Fruit fly (Drosophila melanogaster): ENCODE data around the gene cad.

cad gene

DNA sequence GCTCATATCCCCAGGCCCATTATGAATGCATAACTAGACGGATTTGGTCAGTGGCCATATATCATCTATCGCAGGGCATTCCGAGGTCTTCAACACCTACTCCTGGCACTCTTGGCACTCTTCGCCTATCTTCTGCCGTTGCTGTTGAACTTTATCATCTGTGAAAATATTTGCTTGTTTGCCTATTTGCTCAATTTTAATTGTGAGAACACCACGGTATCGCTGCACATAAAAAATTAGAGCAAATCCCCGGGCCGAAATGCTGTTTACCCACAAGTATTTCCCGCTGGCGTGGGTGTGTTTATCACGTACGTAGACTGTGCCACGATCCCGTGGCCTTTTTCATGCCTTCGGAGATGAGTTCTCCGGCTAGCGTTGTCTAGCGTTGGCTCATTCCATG lies 10.2 kb downstream of the cad start (continued):
- peak; percentile 59 for TF ChIP-seq CG18262 (tag; optimal IDR thresholded peaks at IDR 0.05)
- TF ChIP-seq CG10209 (GFP tag; optimal IDR thresholded peaks at IDR 0.05) = peak; percentile 81
- peak in 1 of 2 experiments; percentile 2 for TF ChIP-seq Eip74EF (GFP tag; optimal IDR thresholded peaks at IDR 0.05)
- TF ChIP-seq Max (GFP tag; optimal IDR thresholded peaks at IDR 0.05) = peak; percentile 34
- TF ChIP-seq bigmax (GFP tag; optimal IDR thresholded peaks at IDR 0.05) = peak; percentile 56
- TF ChIP-seq CG5953 (GFP tag; IDR thresholded peaks at IDR 0.05) = peak; percentile 52; the same call in 1 of the 2 replicates
- TF ChIP-seq Atf6 (GFP tag; IDR thresholded peaks at IDR 0.05) = peak; percentile 53
- peak; percentile 85 for TF ChIP-seq Kr (GFP tag; optimal IDR thresholded peaks at IDR 0.05)
- no peak for TF ChIP-seq ssp (GFP tag; IDR thresholded peaks at IDR 0.05)
- TF ChIP-seq Med (GFP tag) = peak; percentile 95
- TF ChIP-seq lilli (GFP tag; optimal IDR thresholded peaks at IDR 0.05) = peak; percentile 26
- 0 out of 2 replicates have a peak, but pooled peaks have one; percentile 19 for TF ChIP-seq ap (GFP tag; IDR thresholded peaks at IDR 0.05)
- TF ChIP-seq sr (GFP tag; IDR thresholded peaks at IDR 0.05) = 0 out of 3 replicates have a peak, but pooled peaks have one; percentile 28
- TF ChIP-seq nau (GFP tag; optimal IDR thresholded peaks at IDR 0.05) = peak; percentile 69
- TF ChIP-seq slp2 (GFP tag; optimal IDR thresholded peaks at IDR 0.05) = peak; percentile 15
- TF ChIP-seq sisA (GFP tag; IDR thresholded peaks at IDR 0.05) = no peak
- peak; percentile 12 for TF ChIP-seq repo (GFP tag; optimal IDR thresholded peaks at IDR 0.05)
- TF ChIP-seq E2f2 (GFP tag; IDR thresholded peaks at IDR 0.05) = no peak
- peak; percentile 69; the same call in 2 of the 3 replicates for TF ChIP-seq ken (GFP tag; IDR thresholded peaks at IDR 0.05)
- no peak for TF ChIP-seq hbn (GFP tag; IDR thresholded peaks at IDR 0.05; ENCODE audit: partially characterized antibody)
- TF ChIP-seq ase (GFP tag; IDR thresholded peaks at IDR 0.05) = 0 out of 3 replicates have a peak, but pooled peaks have one; percentile 12
- TF ChIP-seq dimm (GFP tag; IDR thresholded peaks at IDR 0.05) = no peak
- TF ChIP-seq stc (GFP tag; IDR thresholded peaks at IDR 0.05) = peak; percentile 10; the same call in 1 of the 2 replicates
- no peak for TF ChIP-seq D (optimal IDR thresholded peaks at IDR 0.05)
- peak; percentile 61 for TF ChIP-seq D (GFP tag; optimal IDR thresholded peaks at IDR 0.05)
- TF ChIP-seq CG8924 (tag; optimal IDR thresholded peaks at IDR 0.05) = peak; percentile 70
- TF ChIP-seq chinmo (GFP tag; IDR thresholded peaks at IDR 0.05; ENCODE audit: partially characterized antibody) = no peak
- TF ChIP-seq CG2875 (GFP tag; optimal IDR thresholded peaks at IDR 0.05) = peak; percentile 76
- peak; percentile 7 for TF ChIP-seq CG1647 (GFP tag; optimal IDR thresholded peaks at IDR 0.05)
- TF ChIP-seq sc (optimal IDR thresholded peaks at IDR 0.05) = no peak
- peak; percentile 34 for TF ChIP-seq sc (GFP tag; optimal IDR thresholded peaks at IDR 0.05)
- TF ChIP-seq mam (GFP tag; optimal IDR thresholded peaks at IDR 0.05) = peak; percentile 1
- TF ChIP-seq Mad (GFP tag; optimal IDR thresholded peaks at IDR 0.05) = peak; percentile 23
- peak; percentile 47 for TF ChIP-seq ewg (GFP tag; optimal IDR thresholded peaks at IDR 0.05)
- no peak for TF ChIP-seq CG7372 (GFP tag; IDR thresholded peaks at IDR 0.05)
- TF ChIP-seq B-H2 (GFP tag; optimal IDR thresholded peaks at IDR 0.05) = peak; percentile 16
- peak; percentile 85 for TF ChIP-seq MTF-1 (GFP tag; optimal IDR thresholded peaks at IDR 0.05; ENCODE audit: borderline replicate concordance)
- peak; percentile 61 for TF ChIP-seq CG4707 (GFP tag; optimal IDR thresholded peaks at IDR 0.05)
- TF ChIP-seq CG12236 (GFP tag; optimal IDR thresholded peaks at IDR 0.05) = peak; percentile 51
- TF ChIP-seq Hr51 (GFP tag; optimal IDR thresholded peaks at IDR 0.05) = peak; percentile 4 to 58
- TF ChIP-seq CG13424 (tag; optimal IDR thresholded peaks at IDR 0.05) = peak; percentile 58
- peak; percentile 30 for TF ChIP-seq Usf (GFP tag; optimal IDR thresholded peaks at IDR 0.05)
- peak; percentile 78 for TF ChIP-seq CG3407 (GFP tag; optimal IDR thresholded peaks at IDR 0.05)
- TF ChIP-seq trem (tag; optimal IDR thresholded peaks at IDR 0.05) = no peak
- no peak for TF ChIP-seq hth (optimal IDR thresholded peaks at IDR 0.05)
- peak; percentile 32 for TF ChIP-seq CG12391 (tag; optimal IDR thresholded peaks at IDR 0.05)
- peak; percentile 4 for TF ChIP-seq CG17829 (tag; optimal IDR thresholded peaks at IDR 0.05)
- TF ChIP-seq tll (GFP tag; optimal IDR thresholded peaks at IDR 0.05) = peak in 1 of 2 experiments; percentile 88
- TF ChIP-seq HLH4C (GFP tag; IDR thresholded peaks at IDR 0.05; ENCODE audit: partially characterized antibody) = no peak
- TF ChIP-seq ash1 (GFP tag; optimal IDR thresholded peaks at IDR 0.05) = peak; percentile 87

All from whole organism, embryonic.